Fruit fly (Drosophila melanogaster) whole organism, embryonic: ENCODE results near the gene CG2931.
A peak's percentile ranks its signal among the peaks of the same experiment; 100 is the strongest.

Experiments used
- Aef1 ChIP-seq: fragments of 200-800 bp; sonication (Bioruptor generic); IDR thresholded peaks from 3 replicates; pipeline ENCODE4 v1.3.6; 2022; ENCODE audit warnings: missing biosample characterization, missing genetic modification characterization
- Atf6 ChIP-seq: fragments of 200-800 bp; sonication (Bioruptor generic); IDR thresholded peaks from 2 replicates; pipeline ENCODE4 v1.3.6; 2022; ENCODE audit warnings: missing biosample characterization, missing genetic modification characterization
- Bdp1 ChIP-seq: fragments of 200-800 bp; sonication (Bioruptor generic); optimal IDR thresholded peaks from 3 replicates; lab custom pipeline; 2016; ENCODE audit warnings: missing biosample characterization, missing genetic modification characterization
- CG10979 ChIP-seq: fragments of 200-800 bp; sonication (Bioruptor generic); optimal IDR thresholded peaks from 2 replicates; lab custom pipeline; 2018; ENCODE audit warnings: missing biosample characterization, mild to moderate bottlenecking, missing genetic modification characterization, moderate library complexity
- CG11560 ChIP-seq: fragments of 200-800 bp; sonication (Bioruptor generic); IDR thresholded peaks from 3 replicates; pipeline ENCODE4 v1.3.6; 2022; ENCODE audit warnings: missing biosample characterization, missing genetic modification characterization
- CG13624 ChIP-seq: fragments of 200-800 bp; sonication (Bioruptor generic); optimal IDR thresholded peaks from 2 replicates; lab custom pipeline; 2016; ENCODE audit warnings: missing biosample characterization, missing genetic modification characterization
- CG13894 ChIP-seq: fragments of 200-800 bp; sonication (Bioruptor generic); optimal IDR thresholded peaks from 3 replicates; lab custom pipeline; 2018; ENCODE audit warnings: missing biosample characterization, mild to moderate bottlenecking, missing genetic modification characterization, moderate library complexity
- CG14965 ChIP-seq: fragments of 200-800 bp; sonication (Bioruptor generic); optimal IDR thresholded peaks from 2 replicates; lab custom pipeline; 2016; ENCODE audit warnings: missing biosample characterization, missing genetic modification characterization, borderline replicate concordance
- CG31224 ChIP-seq: fragments of 200-800 bp; sonication (Bioruptor generic); IDR thresholded peaks from 2 replicates; pipeline ENCODE4 v1.3.6; 2022; ENCODE audit warnings: missing biosample characterization, missing genetic modification characterization
- CG3995 ChIP-seq: fragments of 200-800 bp; sonication (Bioruptor generic); optimal IDR thresholded peaks from 3 replicates; lab custom pipeline; 2016; ENCODE audit warnings: missing biosample characterization, missing genetic modification characterization
- CG4282 ChIP-seq: fragments of 200-800 bp; sonication (Bioruptor generic); optimal IDR thresholded peaks from 2 replicates; lab custom pipeline; 2016; ENCODE audit warnings: missing biosample characterization, missing genetic modification characterization
- CG6689 ChIP-seq: fragments of 200-800 bp; sonication (Bioruptor generic); IDR thresholded peaks from 2 replicates; pipeline ENCODE4 v1.3.6; 2022; ENCODE audit warnings: missing biosample characterization, missing genetic modification characterization
- CG9876 ChIP-seq: fragments of 200-800 bp; sonication (Bioruptor generic); optimal IDR thresholded peaks from 2 replicates; lab custom pipeline; 2016; ENCODE audit warnings: missing biosample characterization, missing genetic modification characterization
- Chrac-16 ChIP-seq: fragments of 200-800 bp; sonication (Bioruptor generic); optimal IDR thresholded peaks from 3 replicates; lab custom pipeline; 2016; ENCODE audit warnings: missing biosample characterization, missing genetic modification characterization
- CoRest ChIP-seq: fragments of 200-800 bp; sonication (Bioruptor generic); optimal IDR thresholded peaks from 3 replicates; lab custom pipeline; 2018; ENCODE audit warnings: missing biosample characterization, mild to moderate bottlenecking, missing genetic modification characterization, moderate library complexity
- Dek ChIP-seq: fragments of 200-800 bp; sonication (Bioruptor generic); optimal IDR thresholded peaks from 3 replicates; lab custom pipeline; 2019; ENCODE audit warnings: missing biosample characterization, mild to moderate bottlenecking, missing genetic modification characterization, moderate library complexity
- Eip74EF ChIP-seq, 2 experiments: fragments of 200-800 bp in 1 of 2; fragments of >200 bp in 1 of 2; sonication (Bioruptor generic) in 1 of 2; optimal IDR thresholded peaks; 2 replicates each; lab custom pipeline; 2017 to 2019; ENCODE audit warnings: missing biosample characterization in 2 of 2, missing genetic modification characterization in 2 of 2, mild to moderate bottlenecking in 1 of 2, moderate library complexity in 1 of 2
- Gug ChIP-seq: fragments of 200-800 bp; sonication (Bioruptor generic); IDR thresholded peaks from 4 replicates; pipeline ENCODE4 v1.3.6; 2022; ENCODE audit warnings: missing biosample characterization, missing genetic modification characterization
- Hr78 ChIP-seq, 2 experiments: fragments of 200-800 bp in 1 of 2; fragments of >200 bp in 1 of 2; sonication (Bioruptor generic) in 1 of 2; optimal IDR thresholded peaks; 2 replicates each; lab custom pipeline; 2017 to 2019; ENCODE audit warnings: missing biosample characterization in 2 of 2, missing genetic modification characterization in 2 of 2, mild to moderate bottlenecking in 1 of 2, moderate library complexity in 1 of 2
- Lhr ChIP-seq: fragments of 200-800 bp; sonication (Bioruptor generic); optimal IDR thresholded peaks from 3 replicates; lab custom pipeline; 2017; ENCODE audit warnings: mild to moderate bottlenecking, missing biosample characterization, missing genetic modification reagents, missing genetic modification characterization
- Med ChIP-seq: fragments of 200-800 bp; sonication (Bioruptor generic); peaks from one replicate; lab custom pipeline; 2016; ENCODE audit warnings: missing biosample characterization, missing genetic modification characterization, mild to moderate bottlenecking, inconsistent platforms, moderate library complexity
- Mrtf ChIP-seq: fragments of 200-800 bp; sonication (Bioruptor generic); IDR thresholded peaks from 3 replicates; pipeline ENCODE4 v1.3.6; 2022; ENCODE audit warnings: missing biosample characterization, missing genetic modification characterization
- NFAT ChIP-seq: fragments of 200-800 bp; sonication (Bioruptor generic); IDR thresholded peaks from 2 replicates; pipeline ENCODE4 v1.3.6; 2022; ENCODE audit warnings: missing biosample characterization, missing genetic modification characterization
- Oli ChIP-seq: fragments of 200-800 bp; sonication (Bioruptor generic); optimal IDR thresholded peaks from 2 replicates; lab custom pipeline; 2018; ENCODE audit warnings: missing biosample characterization, mild to moderate bottlenecking, missing genetic modification characterization, moderate library complexity
- Sry-β ChIP-seq: fragments of 200-800 bp; sonication (Bioruptor generic); optimal IDR thresholded peaks from 2 replicates; lab custom pipeline; 2018; ENCODE audit warnings: missing biosample characterization, mild to moderate bottlenecking, missing genetic modification characterization, moderate library complexity
- Ssrp ChIP-seq: fragments of 200-800 bp; sonication (Bioruptor generic); optimal IDR thresholded peaks from 2 replicates; lab custom pipeline; 2018; ENCODE audit warnings: missing biosample characterization, mild to moderate bottlenecking, missing genetic modification characterization, moderate library complexity
- cato ChIP-seq: fragments of 200-800 bp; sonication (Bioruptor generic); optimal IDR thresholded peaks from 2 replicates; lab custom pipeline; 2016; ENCODE audit warnings: missing biosample characterization, missing genetic modification characterization, borderline replicate concordance
- crc ChIP-seq: fragments of 200-800 bp; sonication (Bioruptor generic); optimal IDR thresholded peaks from 2 replicates; lab custom pipeline; 2016; ENCODE audit warnings: missing biosample characterization, missing genetic modification characterization
- croc ChIP-seq: fragments of 200-800 bp; sonication (Bioruptor generic); conservative IDR thresholded peaks from 3 replicates; pipeline ENCODE4 v1.3.6; 2022; ENCODE audit warnings: missing biosample characterization, missing genetic modification characterization
- crol ChIP-seq: fragments of 200-800 bp; sonication (Bioruptor generic); IDR thresholded peaks from 2 replicates; pipeline ENCODE4 v1.3.6; 2022; ENCODE audit warnings: missing biosample characterization, missing genetic modification characterization
- crp ChIP-seq, 2 experiments: fragments of 200-800 bp; sonication (Bioruptor generic); optimal IDR thresholded peaks; 2 replicates in 1 of 2; 3 replicates in 1 of 2; lab custom pipeline; 2017; ENCODE audit warnings: missing biosample characterization in 2 of 2, missing genetic modification characterization in 2 of 2, mild to moderate bottlenecking in 1 of 2, moderate library complexity in 1 of 2
- dati ChIP-seq: fragments of 200-800 bp; sonication (Bioruptor generic); IDR thresholded peaks from 2 replicates; pipeline ENCODE4 v1.3.6; 2022; ENCODE audit warnings: missing biosample characterization, missing genetic modification characterization
- fu2 ChIP-seq: fragments of 200-800 bp; sonication (Bioruptor generic); optimal IDR thresholded peaks from 2 replicates; lab custom pipeline; 2016; ENCODE audit warnings: missing biosample characterization, missing genetic modification characterization
- gcm2 ChIP-seq: fragments of 200-800 bp; sonication (Bioruptor generic); optimal IDR thresholded peaks from 2 replicates; lab custom pipeline; 2016; ENCODE audit warnings: missing biosample characterization, missing genetic modification characterization
- grau ChIP-seq: fragments of 200-800 bp; optimal IDR thresholded peaks from 3 replicates; lab custom pipeline; 2019; ENCODE audit warnings: missing biosample characterization, mild to moderate bottlenecking, missing genetic modification characterization, moderate library complexity
- grn ChIP-seq: fragments of 200-800 bp; sonication (Bioruptor generic); optimal IDR thresholded peaks from 3 replicates; lab custom pipeline; 2017; ENCODE audit warnings: missing biosample characterization, missing genetic modification characterization
- hb ChIP-seq: fragments of 200-800 bp; sonication (Bioruptor generic); IDR thresholded peaks from 3 replicates; pipeline ENCODE4 v1.3.6; 2022; ENCODE audit warnings: missing biosample characterization, missing genetic modification characterization; ENCODE audit not compliant: partially characterized antibody
- hkb ChIP-seq, 2 experiments: fragments of 200-800 bp in 1 of 2; fragments of >200 bp in 1 of 2; sonication (Bioruptor generic) in 1 of 2; IDR thresholded peaks in 1 of 2; optimal IDR thresholded peaks in 1 of 2; 2 replicates each; pipeline versions ENCODE4 v1.3.6 to Lab custom; 2017 to 2022; ENCODE audit warnings: missing biosample characterization in 1 of 2, missing genetic modification characterization in 1 of 2
- mam ChIP-seq: fragments of 200-800 bp; sonication (Bioruptor generic); optimal IDR thresholded peaks from 3 replicates; lab custom pipeline; 2016; ENCODE audit warnings: missing biosample characterization, missing genetic modification characterization
- prd ChIP-seq, 3 experiments: fragments of >200 bp in 2 of 3; fragments of 200-800 bp in 1 of 3; sonication (Bioruptor generic) in 1 of 3; optimal IDR thresholded peaks in 2 of 3; IDR thresholded peaks in 1 of 3; 2 replicates in 2 of 3; 3 replicates in 1 of 3; pipeline versions ENCODE4 v1.3.6 to Lab custom; 2017 to 2022; ENCODE audit warnings: missing biosample characterization in 1 of 3, missing genetic modification characterization in 1 of 3
- ranshi ChIP-seq: fragments of 200-800 bp; sonication (Bioruptor generic); IDR thresholded peaks from 2 replicates; pipeline ENCODE4 v1.3.6; 2022; ENCODE audit warnings: missing biosample characterization, missing genetic modification characterization
- rib ChIP-seq: fragments of 200-800 bp; sonication (Bioruptor generic); IDR thresholded peaks from 2 replicates; pipeline ENCODE4 v1.3.6; 2022; ENCODE audit warnings: missing biosample characterization, missing genetic modification characterization
- seq ChIP-seq: fragments of 200-800 bp; sonication (Bioruptor generic); IDR thresholded peaks from 2 replicates; pipeline ENCODE4 v1.3.6; 2022; ENCODE audit warnings: missing biosample characterization, missing genetic modification characterization
- slp2 ChIP-seq: fragments of 200-800 bp; sonication (Bioruptor generic); optimal IDR thresholded peaks from 2 replicates; lab custom pipeline; 2016; ENCODE audit warnings: missing biosample characterization, missing genetic modification characterization
- sr ChIP-seq: fragments of 200-800 bp; sonication (Bioruptor generic); IDR thresholded peaks from 3 replicates; pipeline ENCODE4 v1.3.6; 2022; ENCODE audit warnings: missing biosample characterization, missing genetic modification characterization
- stwl ChIP-seq: fragments of 200-800 bp; sonication (Bioruptor generic); optimal IDR thresholded peaks from 3 replicates; lab custom pipeline; 2018; ENCODE audit warnings: missing biosample characterization, mild to moderate bottlenecking, missing genetic modification characterization, moderate library complexity
- toy ChIP-seq: fragments of 200-800 bp; sonication (Bioruptor generic); IDR thresholded peaks from 2 replicates; pipeline ENCODE4 v1.3.6; 2022; ENCODE audit warnings: missing biosample characterization, missing genetic modification characterization
- tup ChIP-seq: fragments of 200-800 bp; sonication (Bioruptor generic); optimal IDR thresholded peaks from 2 replicates; lab custom pipeline; 2016; ENCODE audit warnings: missing biosample characterization, mild to moderate bottlenecking, missing genetic modification characterization, moderate library complexity
- wor ChIP-seq: fragments of 200-800 bp; sonication (Bioruptor generic); IDR thresholded peaks from 2 replicates; pipeline ENCODE4 v1.3.6; 2022; ENCODE audit warnings: missing biosample characterization, missing genetic modification characterization
- yki ChIP-seq: fragments of >200 bp; optimal IDR thresholded peaks from 3 replicates; lab custom pipeline; 2018
- zen2 ChIP-seq: fragments of 200-800 bp; sonication (Bioruptor generic); IDR thresholded peaks from 3 replicates; pipeline ENCODE4 v1.3.6; 2022; ENCODE audit warnings: missing biosample characterization, missing genetic modification characterization; ENCODE audit not compliant: partially characterized antibody

CG2931 gene

DNA sequence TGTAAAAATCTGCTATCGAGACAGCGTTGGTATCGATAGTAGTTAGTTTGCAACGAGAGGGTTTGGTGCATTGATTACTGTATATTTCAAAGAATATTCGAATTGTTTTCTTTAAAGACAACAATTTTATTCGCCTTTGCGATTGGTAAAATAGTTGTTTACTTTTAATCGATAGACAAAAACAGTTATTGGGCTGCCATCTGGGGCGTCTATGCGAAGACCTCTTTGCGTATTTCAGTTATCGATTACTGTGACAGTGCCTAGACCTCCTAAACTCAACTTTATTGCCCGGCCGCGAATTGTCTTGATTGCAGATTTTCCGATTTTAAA lies 44.7 kb upstream of the CG2931 start, which contains the start of gene Atu (continued):
- no peak for TF ChIP-seq Eip74EF (GFP tag; optimal IDR thresholded peaks at IDR 0.05; lab: Kevin White, UChicago)
- TF ChIP-seq crol (GFP tag; lab: Robert Waterston, UW): no peak
- TF ChIP-seq Atf6: no peak
- peak; percentile 12 for TF ChIP-seq cato
- TF ChIP-seq CG11560 (tag; lab: Robert Waterston, UW): 0 out of 3 replicates have a peak, but pooled peaks have one; percentile 10
- no peak for TF ChIP-seq Aef1
- TF ChIP-seq CoRest (tag; lab: Kevin White, UChicago): peak; percentile 53
- no peak for TF ChIP-seq crc (GFP tag; lab: Kevin White, UChicago)
- TF ChIP-seq Dek (tag; lab: Kevin White, UChicago): peak; percentile 13
- peak in 1 of 2 experiments; percentile 22 for TF ChIP-seq Hr78 (GFP tag; optimal IDR thresholded peaks at IDR 0.05; lab: Kevin White, UChicago)
- no peak for TF ChIP-seq croc (GFP tag; lab: Robert Waterston, UW)
- TF ChIP-seq dati: no peak
- TF ChIP-seq wor (GFP tag; lab: Robert Waterston, UW): no peak
- TF ChIP-seq fu2: no peak
- TF ChIP-seq CG4282 (GFP tag; lab: Kevin White, UChicago): no peak
- TF ChIP-seq toy (GFP tag; lab: Robert Waterston, UW): no peak
- TF ChIP-seq stwl (tag; lab: Kevin White, UChicago): peak; percentile 60
- TF ChIP-seq prd (optimal IDR thresholded peaks at IDR 0.05; lab: Kevin White, UChicago): no peak
- TF ChIP-seq prd (GFP tag; IDR thresholded peaks at IDR 0.05; lab: Robert Waterston, UW): peak; percentile 36; the same call in 1 of the 3 replicates
- no peak for TF ChIP-seq NFAT (GFP tag; lab: Robert Waterston, UW)
- TF ChIP-seq Lhr (GFP tag; lab: Kevin White, UChicago): peak; percentile 11
- no peak for TF ChIP-seq Gug
- peak; percentile 17 for TF ChIP-seq CG13894 (tag; lab: Kevin White, UChicago)
- TF ChIP-seq Med (GFP tag; lab: Kevin White, UChicago): peak; percentile 91
- no peak for TF ChIP-seq Bdp1 (GFP tag; lab: Kevin White, UChicago)
- no peak for TF ChIP-seq grn (GFP tag; lab: Kevin White, UChicago)
- TF ChIP-seq seq (GFP tag; lab: Robert Waterston, UW): no peak
- TF ChIP-seq Chrac-16: peak; percentile 28
- TF ChIP-seq slp2: no peak
- TF ChIP-seq ranshi: no peak
- TF ChIP-seq hkb (optimal IDR thresholded peaks at IDR 0.05; lab: Kevin White, UChicago): peak; percentile 73
- TF ChIP-seq hkb (GFP tag; IDR thresholded peaks at IDR 0.05; lab: Robert Waterston, UW): no peak
- no peak for TF ChIP-seq Sry-β
- TF ChIP-seq CG6689 (GFP tag; lab: Robert Waterston, UW): no peak
- TF ChIP-seq CG3995 (GFP tag; lab: Kevin White, UChicago): peak; percentile 80
- no peak for TF ChIP-seq tup (GFP tag; lab: Kevin White, UChicago)
- TF ChIP-seq Mrtf: no peak
- peak; percentile 54 for TF ChIP-seq grau (tag; lab: Kevin White, UChicago)
- no peak for TF ChIP-seq rib (GFP tag; lab: Robert Waterston, UW)
- TF ChIP-seq CG10979 (tag; lab: Kevin White, UChicago): peak; percentile 32
- TF ChIP-seq CG31224 (GFP tag; lab: Robert Waterston, UW): no peak
- no peak for TF ChIP-seq mam (GFP tag; lab: Kevin White, UChicago)
- TF ChIP-seq sr: no peak
- TF ChIP-seq CG13624: no peak
- no peak for TF ChIP-seq yki (lab: Kevin White, UChicago)
- TF ChIP-seq gcm2: no peak
- TF ChIP-seq hb (GFP tag; lab: Robert Waterston, UW): peak; percentile 94
- peak; percentile 83 for TF ChIP-seq zen2
- TF ChIP-seq CG9876 (GFP tag; lab: Kevin White, UChicago): no peak
- TF ChIP-seq CG14965: no peak
- TF ChIP-seq crp (GFP tag; optimal IDR thresholded peaks at IDR 0.05; lab: Kevin White, UChicago): peak in 1 of 2 experiments; percentile 42
- TF ChIP-seq Oli (tag; lab: Kevin White, UChicago): no peak
- TF ChIP-seq Ssrp (tag; lab: Kevin White, UChicago): no peak
